Fruit fly (Drosophila melanogaster): ENCODE results near the gene CG17350.

Gene CG17350

dm6 chr2L:19358017-19358471, 22.7 kb upstream of the CG17350 start (continued):
- TF ChIP-seq Mad (GFP tag; optimal IDR thresholded peaks at IDR 0.05), result peak; percentile 23
- peak; percentile 68 for TF ChIP-seq CG12391 (tag; optimal IDR thresholded peaks at IDR 0.05)
- no peak for TF ChIP-seq hbn (GFP tag; IDR thresholded peaks at IDR 0.05; ENCODE audit: partially characterized antibody)
- no peak for TF ChIP-seq emc (GFP tag; optimal IDR thresholded peaks at IDR 0.05)
- TF ChIP-seq pita (GFP tag; optimal IDR thresholded peaks at IDR 0.05), result no peak
- no peak for TF ChIP-seq Rfx (GFP tag; IDR thresholded peaks at IDR 0.05)
- no peak for TF ChIP-seq slou (GFP tag; optimal IDR thresholded peaks at IDR 0.05)
- TF ChIP-seq Dref (GFP tag; IDR thresholded peaks at IDR 0.05), result no peak
- TF ChIP-seq CG33213 (GFP tag; optimal IDR thresholded peaks at IDR 0.05), result peak; percentile 50
- peak; percentile 77 for TF ChIP-seq dmrt11E (tag; optimal IDR thresholded peaks at IDR 0.05)
- peak; percentile 54 for TF ChIP-seq ara (GFP tag; IDR thresholded peaks at IDR 0.05)
- peak; percentile 66 for TF ChIP-seq HLH3B (GFP tag; IDR thresholded peaks at IDR 0.05)
- peak; percentile 72 for TF ChIP-seq gsb-n (tag; optimal IDR thresholded peaks at IDR 0.05)
- TF ChIP-seq CG3065 (GFP tag; optimal IDR thresholded peaks at IDR 0.05), result no peak
- peak; percentile 31 for TF ChIP-seq CG12659 (GFP tag; optimal IDR thresholded peaks at IDR 0.05)
- TF ChIP-seq Scr (GFP tag; IDR thresholded peaks at IDR 0.05; ENCODE audit: partially characterized antibody), result no peak
- TF ChIP-seq Kr (GFP tag; optimal IDR thresholded peaks at IDR 0.05), result peak; percentile 68
- no peak for TF ChIP-seq Nf-YC (tag; optimal IDR thresholded peaks at IDR 0.05)
- TF ChIP-seq Drgx (GFP tag; IDR thresholded peaks at IDR 0.05), result peak; percentile 92
- peak; percentile 96 for TF ChIP-seq sens (GFP tag)
- peak; percentile 69; the same call in 2 of the 3 replicates for TF ChIP-seq ken (GFP tag; IDR thresholded peaks at IDR 0.05)
- TF ChIP-seq CG7839 (tag; optimal IDR thresholded peaks at IDR 0.05), result peak; percentile 45
- TF ChIP-seq MBD-R2 (GFP tag; IDR thresholded peaks at IDR 0.05), result no peak
- no peak for TF ChIP-seq CG6854 (GFP tag; optimal IDR thresholded peaks at IDR 0.05)
- peak; percentile 39 for TF ChIP-seq sima (GFP tag; optimal IDR thresholded peaks at IDR 0.05)
- peak; percentile 53 for TF ChIP-seq Asciz (GFP tag; optimal IDR thresholded peaks at IDR 0.05)
- no peak for TF ChIP-seq toy (GFP tag; IDR thresholded peaks at IDR 0.05)
- TF ChIP-seq Bteb2 (GFP tag; optimal IDR thresholded peaks at IDR 0.05), result no peak

DNA sequence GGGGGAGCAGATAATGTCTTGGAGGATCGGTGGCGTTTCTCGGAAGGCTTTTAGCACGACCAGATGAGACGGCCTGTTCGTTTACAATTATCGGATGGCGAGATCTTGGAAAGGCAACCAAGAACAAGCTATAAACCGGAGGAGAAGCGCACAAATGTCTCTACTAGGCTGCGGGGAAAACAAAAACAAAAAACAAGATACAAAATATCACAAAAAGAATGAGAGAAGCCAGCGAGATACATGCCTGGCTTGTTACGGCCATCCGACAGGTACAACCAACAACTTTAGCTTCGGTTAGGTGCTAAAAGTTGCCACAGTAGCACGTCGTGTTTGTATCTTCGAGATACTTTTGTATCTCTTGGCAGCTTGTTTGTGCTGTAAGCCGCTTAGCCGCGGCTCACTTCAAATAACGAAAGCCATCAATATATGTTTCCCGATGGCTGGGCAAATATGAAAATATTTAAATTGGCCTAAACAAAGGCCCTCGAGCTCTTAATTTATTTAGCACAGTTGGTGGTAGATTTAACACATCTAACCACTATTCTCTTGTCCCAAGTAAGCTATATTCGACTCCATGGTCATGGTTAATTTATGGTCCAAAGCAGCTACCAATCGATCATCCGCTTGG, 20.8 kb upstream of the CG17350 start:
- no peak for TF ChIP-seq mld (GFP tag; IDR thresholded peaks at IDR 0.05; ENCODE audit: partially characterized antibody)
- TF ChIP-seq dysf (GFP tag; IDR thresholded peaks at IDR 0.05), result peak; percentile 23; the same call in 1 of the 3 replicates
- no peak for TF ChIP-seq CG2678 (tag; optimal IDR thresholded peaks at IDR 0.05)
- no peak for TF ChIP-seq CG9876 (GFP tag; optimal IDR thresholded peaks at IDR 0.05)
- no peak for TF ChIP-seq CG17829 (tag; optimal IDR thresholded peaks at IDR 0.05)
- no peak for TF ChIP-seq Meics (GFP tag; optimal IDR thresholded peaks at IDR 0.05)
- peak in 1 of 2 experiments; percentile 35 for TF ChIP-seq bsh (GFP tag; optimal IDR thresholded peaks at IDR 0.05)
- TF ChIP-seq CG17361 (GFP tag; IDR thresholded peaks at IDR 0.05), result no peak
- no peak for TF ChIP-seq BtbVII (GFP tag; optimal IDR thresholded peaks at IDR 0.05)
- no peak for TF ChIP-seq Awh (GFP tag; IDR thresholded peaks at IDR 0.05)
- peak; percentile 44 for TF ChIP-seq Vsx1 (GFP tag; optimal IDR thresholded peaks at IDR 0.05)
- TF ChIP-seq trem (tag; optimal IDR thresholded peaks at IDR 0.05), result no peak
- no peak for TF ChIP-seq CG4854 (GFP tag; optimal IDR thresholded peaks at IDR 0.05)
- no peak for TF ChIP-seq pros (GFP tag; optimal IDR thresholded peaks at IDR 0.05)
- no peak for TF ChIP-seq CG5953 (GFP tag; IDR thresholded peaks at IDR 0.05)
- no peak for TF ChIP-seq YL-1 (GFP tag; optimal IDR thresholded peaks at IDR 0.05)
- TF ChIP-seq CG8478 (optimal IDR thresholded peaks at IDR 0.05), result no peak
- TF ChIP-seq H2.0 (GFP tag; IDR thresholded peaks at IDR 0.05), result no peak
- TF ChIP-seq nom (GFP tag; optimal IDR thresholded peaks at IDR 0.05), result peak; percentile 68
- TF ChIP-seq CG12299 (tag; optimal IDR thresholded peaks at IDR 0.05), result no peak
- TF ChIP-seq B-H2 (GFP tag; optimal IDR thresholded peaks at IDR 0.05), result no peak
- no peak for TF ChIP-seq CG3407 (GFP tag; optimal IDR thresholded peaks at IDR 0.05)
- peak; percentile 10 for TF ChIP-seq kni (GFP tag; optimal IDR thresholded peaks at IDR 0.05)
- TF ChIP-seq pho (GFP tag; optimal IDR thresholded peaks at IDR 0.05), result no peak
